Worm (Caenorhabditis elegans) whole organism, early embryonic: Measurements from ENCODE around the gene H20J04.6.

Experiments
- aly-1 ChIP-seq: sonication (generic microtip); optimal IDR thresholded peaks from 2 replicates; lab custom pipeline; 2016; ENCODE audit warnings: missing genetic modification characterization, missing compliant biosample characterization
- ama-1 ChIP-seq: fragments of 150-350 bp; optimal IDR thresholded peaks from 2 replicates; lab custom pipeline; 2014
- ceh-36 ChIP-seq: sonication (generic microtip); optimal IDR thresholded peaks from 2 replicates; lab custom pipeline; 2016; ENCODE audit warnings: missing genetic modification characterization, inconsistent platforms, missing compliant biosample characterization
- ets-7 ChIP-seq: sonication (generic microtip); optimal IDR thresholded peaks from 2 replicates; lab custom pipeline; 2016; ENCODE audit warnings: missing genotype, missing genetic modification characterization, missing compliant biosample characterization
- flt-1 ChIP-seq: fragments of 200-800 bp; sonication (Bioruptor generic); IDR thresholded peaks from 2 replicates; pipeline ENCODE4 v1.3.6; 2022; ENCODE audit warnings: missing genetic modification characterization, missing compliant biosample characterization
- hmbx-1 ChIP-seq: sonication (generic microtip); optimal IDR thresholded peaks from 2 replicates; lab custom pipeline; 2016; ENCODE audit warnings: mild to moderate bottlenecking, missing genetic modification characterization, missing compliant biosample characterization
- hnd-1 ChIP-seq: sonication (generic microtip); optimal IDR thresholded peaks from 2 replicates; lab custom pipeline; 2016; ENCODE audit warnings: missing genetic modification characterization, missing compliant biosample characterization
- scrt-1 ChIP-seq: fragments of 200-800 bp; sonication (Bioruptor generic); IDR thresholded peaks from 2 replicates; pipeline ENCODE4 v1.3.6; 2022; ENCODE audit warnings: missing genetic modification characterization, missing compliant biosample characterization
- sea-1 ChIP-seq: fragments of 200-800 bp; sonication (Bioruptor generic); conservative IDR thresholded peaks from 2 replicates; pipeline ENCODE4 v1.3.6; 2022; ENCODE audit warnings: missing genetic modification characterization, missing compliant biosample characterization
- tbx-11 ChIP-seq: fragments of 200-800 bp; sonication (Bioruptor generic); IDR thresholded peaks from 2 replicates; pipeline ENCODE4 v1.3.6; 2022; ENCODE audit warnings: missing genetic modification characterization, missing compliant biosample characterization

H20J04.6 gene

ce11 chrII:4372867-4373397 lies 49.9 kb downstream of the H20J04.6 start:
- TF ChIP-seq sea-1 (GFP tag; lab: Robert Waterston, UW) (no peak), aly-1 (tag; lab: Kevin White, UChicago) (no peak), ama-1 (lab: Kevin White, UChicago) (no peak), tbx-11 (GFP tag; lab: Robert Waterston, UW) (no peak), hmbx-1 (tag; lab: Kevin White, UChicago) (no peak), hnd-1 (no peak), flt-1 (GFP tag; lab: Robert Waterston, UW) (no peak), scrt-1 (GFP tag; lab: Robert Waterston, UW) (no peak), ets-7 (tag; lab: Kevin White, UChicago) (no peak), ceh-36 (tag; lab: Kevin White, UChicago) (no peak)
